Worm (Caenorhabditis elegans): Measurements from ENCODE around the gene C26B2.2.

ce11 chrIV:8022035-8022673 is at the start of gene C26B2.2:
- TF ChIP-seq him-1 (tag; optimal IDR thresholded peaks at IDR 0.05) = no peak
- TF ChIP-seq dao-5 (tag; optimal IDR thresholded peaks at IDR 0.05) = no peak

Data from whole organism, L4/young adult.